Fruit fly (Drosophila melanogaster): Measurements from ENCODE around the gene ssp3.

- no peak for TF ChIP-seq Myc (optimal IDR thresholded peaks at IDR 0.05)
- no peak for TF ChIP-seq tai (GFP tag; optimal IDR thresholded peaks at IDR 0.05)
Observed at dm6 chr2L:18894998-18895732, 48.6 kb downstream of the ssp3 start.

Measured in whole organism, wandering third instar larva.